Worm (Caenorhabditis elegans): Measurements from ENCODE around the gene Y82E9BL.6.

DNA sequence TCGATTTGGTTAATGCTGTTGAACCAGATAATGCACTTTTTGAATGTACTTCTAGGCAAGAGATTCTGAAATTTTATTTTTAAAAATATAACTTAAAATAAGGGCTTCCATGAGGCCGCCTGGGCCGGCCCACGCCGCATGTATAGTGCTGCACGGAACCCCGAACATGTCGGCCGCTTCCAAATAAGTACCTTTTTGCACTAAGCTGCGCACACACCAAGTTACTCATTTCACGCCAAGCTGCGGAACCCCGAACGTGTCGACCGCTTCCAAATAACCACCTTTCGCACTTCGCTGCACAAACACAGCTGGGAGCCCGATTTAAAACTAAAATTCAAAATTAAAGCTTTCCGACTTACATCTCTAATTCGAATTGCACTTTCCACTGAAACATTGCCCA lies 34.2 kb downstream of the Y82E9BL.6 start:
- TF ChIP-seq tbx-2 (tag; optimal IDR thresholded peaks at IDR 0.05) (no peak), egl-27 (tag; optimal IDR thresholded peaks at IDR 0.05) (no peak), lin-39 (tag; optimal IDR thresholded peaks at IDR 0.05) (no peak), ztf-4 (tag; optimal IDR thresholded peaks at IDR 0.05) (no peak), zag-1 (tag; optimal IDR thresholded peaks at IDR 0.05) (no peak), nhr-67 (tag; optimal IDR thresholded peaks at IDR 0.05) (no peak), elt-1 (tag; optimal IDR thresholded peaks at IDR 0.05) (no peak), nhr-237 (tag; optimal IDR thresholded peaks at IDR 0.05) (no peak), unc-62 (GFP tag; optimal IDR thresholded peaks at IDR 0.05) (no peak), nhr-23 (tag; optimal IDR thresholded peaks at IDR 0.05) (no peak), pqm-1 (tag; optimal IDR thresholded peaks at IDR 0.05) (no peak), nhr-76 (tag; optimal IDR thresholded peaks at IDR 0.05) (no peak)

All from whole organism, L3 larva.